Fruit fly (Drosophila melanogaster) whole organism, embryonic: ENCODE data around the gene KFase.

Experiments
- C15 ChIP-seq: fragments of 200-800 bp; sonication (Bioruptor generic); IDR thresholded peaks from 3 replicates; pipeline ENCODE4 v1.3.6; 2022; ENCODE audit warnings: missing biosample characterization, missing genetic modification characterization
- CG10274 ChIP-seq: fragments of 200-800 bp; sonication (Bioruptor generic); optimal IDR thresholded peaks from 3 replicates; lab custom pipeline; 2017; ENCODE audit warnings: missing biosample characterization, mild to moderate bottlenecking, missing genetic modification characterization
- CG11695 ChIP-seq: fragments of 200-800 bp; sonication (Bioruptor generic); IDR thresholded peaks from 3 replicates; pipeline ENCODE4 v1.3.6; 2022; ENCODE audit warnings: missing biosample characterization, missing genetic modification characterization
- CG12659 ChIP-seq: fragments of 200-800 bp; sonication (Bioruptor generic); optimal IDR thresholded peaks from 3 replicates; lab custom pipeline; 2017; ENCODE audit warnings: mild to moderate bottlenecking, missing biosample characterization, missing genetic modification reagents, missing genetic modification characterization
- CG14050 ChIP-seq: fragments of 200-800 bp; sonication (Bioruptor generic); IDR thresholded peaks from 3 replicates; pipeline ENCODE4 v1.3.6; 2022; ENCODE audit warnings: missing biosample characterization, missing genetic modification characterization
- CG17568 ChIP-seq: fragments of 200-800 bp; sonication (Bioruptor generic); optimal IDR thresholded peaks from 2 replicates; lab custom pipeline; 2018; ENCODE audit warnings: missing biosample characterization, mild to moderate bottlenecking, missing genetic modification characterization, moderate library complexity
- CG17829 ChIP-seq: fragments of 200-800 bp; optimal IDR thresholded peaks from 2 replicates; lab custom pipeline; 2019; ENCODE audit warnings: missing biosample characterization, mild to moderate bottlenecking, missing genetic modification characterization, moderate library complexity
- CG1832 ChIP-seq: fragments of 200-800 bp; sonication (Bioruptor generic); optimal IDR thresholded peaks from 2 replicates; lab custom pipeline; 2017; ENCODE audit warnings: missing biosample characterization, mild to moderate bottlenecking, missing genetic modification characterization, inconsistent platforms
- CG18599 ChIP-seq: fragments of 200-800 bp; sonication (Bioruptor generic); optimal IDR thresholded peaks from 3 replicates; lab custom pipeline; 2017; ENCODE audit warnings: missing biosample characterization, missing genetic modification characterization, mild to moderate bottlenecking, moderate library complexity, missing genetic modification reagents
- CG2678 ChIP-seq: fragments of 200-800 bp; sonication (Bioruptor generic); optimal IDR thresholded peaks from 3 replicates; lab custom pipeline; 2019; ENCODE audit warnings: missing biosample characterization, mild to moderate bottlenecking, missing genetic modification characterization, moderate library complexity
- CG34422 ChIP-seq: fragments of 200-800 bp; sonication (Bioruptor generic); IDR thresholded peaks from 3 replicates; pipeline ENCODE4 v1.3.6; 2022; ENCODE audit warnings: missing biosample characterization, missing genetic modification characterization
- CG3847 ChIP-seq: fragments of 200-800 bp; sonication (Bioruptor generic); IDR thresholded peaks from 2 replicates; pipeline ENCODE4 v1.3.6; 2022; ENCODE audit warnings: missing biosample characterization, missing genetic modification characterization
- CG4707 ChIP-seq: fragments of 200-800 bp; sonication (Bioruptor generic); optimal IDR thresholded peaks from 2 replicates; lab custom pipeline; 2018; ENCODE audit warnings: missing biosample characterization, mild to moderate bottlenecking, missing genetic modification characterization, moderate library complexity
- CG4730 ChIP-seq: fragments of 200-800 bp; sonication (Bioruptor generic); IDR thresholded peaks from 2 replicates; pipeline ENCODE4 v1.3.6; 2022; ENCODE audit warnings: missing biosample characterization, missing genetic modification characterization
- CG4820 ChIP-seq: fragments of 200-800 bp; sonication (Bioruptor generic); optimal IDR thresholded peaks from 3 replicates; lab custom pipeline; 2016; ENCODE audit warnings: missing biosample characterization, missing genetic modification characterization
- CG5953 ChIP-seq: fragments of 200-800 bp; sonication (Bioruptor generic); IDR thresholded peaks from 2 replicates; pipeline ENCODE4 v1.3.6; 2022; ENCODE audit warnings: missing biosample characterization, missing genetic modification characterization
- CG6689 ChIP-seq: fragments of 200-800 bp; sonication (Bioruptor generic); IDR thresholded peaks from 2 replicates; pipeline ENCODE4 v1.3.6; 2022; ENCODE audit warnings: missing biosample characterization, missing genetic modification characterization
- CG6854 ChIP-seq: fragments of 200-800 bp; sonication (Bioruptor generic); optimal IDR thresholded peaks from 3 replicates; lab custom pipeline; 2017; ENCODE audit warnings: missing biosample characterization, mild to moderate bottlenecking, missing genetic modification characterization
- CG7928 ChIP-seq: fragments of 200-800 bp; sonication (Bioruptor generic); optimal IDR thresholded peaks from 2 replicates; lab custom pipeline; 2017; ENCODE audit warnings: missing biosample characterization, mild to moderate bottlenecking, missing genetic modification characterization
- CG8944 ChIP-seq: fragments of 200-800 bp; sonication (Bioruptor generic); optimal IDR thresholded peaks from 3 replicates; lab custom pipeline; 2016; ENCODE audit warnings: missing biosample characterization, missing genetic modification characterization
- CG9727 ChIP-seq: fragments of 200-800 bp; sonication (Bioruptor generic); optimal IDR thresholded peaks from 3 replicates; lab custom pipeline; 2017; ENCODE audit warnings: missing biosample characterization, mild to moderate bottlenecking, missing genetic modification characterization
- Dip2 ChIP-seq: fragments of 200-800 bp; sonication (Bioruptor generic); IDR thresholded peaks from 2 replicates; pipeline ENCODE4 v1.3.6; 2022; ENCODE audit warnings: missing biosample characterization, missing genetic modification characterization
- Ets65A ChIP-seq: fragments of 200-800 bp; sonication (Bioruptor generic); peaks from one replicate; lab custom pipeline; 2016; ENCODE audit warnings: missing biosample characterization, missing genetic modification characterization
- GATAe ChIP-seq: fragments of 200-800 bp; sonication (Bioruptor generic); conservative IDR thresholded peaks from 2 replicates; pipeline ENCODE4 v1.3.6; 2022; ENCODE audit warnings: missing biosample characterization, missing genetic modification characterization
- Gsc ChIP-seq: fragments of 200-800 bp; sonication (Bioruptor generic); IDR thresholded peaks from 2 replicates; pipeline ENCODE4 v1.3.6; 2022; ENCODE audit warnings: missing biosample characterization, missing genetic modification characterization
- Hey ChIP-seq: fragments of 200-800 bp; sonication (Bioruptor generic); optimal IDR thresholded peaks from 3 replicates; lab custom pipeline; 2018; ENCODE audit warnings: missing biosample characterization, mild to moderate bottlenecking, missing genetic modification characterization
- Hr78 ChIP-seq, 2 experiments: fragments of 200-800 bp in 1 of 2; fragments of >200 bp in 1 of 2; sonication (Bioruptor generic) in 1 of 2; optimal IDR thresholded peaks; 2 replicates each; lab custom pipeline; 2017 to 2019; ENCODE audit warnings: missing biosample characterization in 2 of 2, missing genetic modification characterization in 2 of 2, mild to moderate bottlenecking in 1 of 2, moderate library complexity in 1 of 2
- Max ChIP-seq: fragments of 200-800 bp; sonication (Bioruptor generic); optimal IDR thresholded peaks from 2 replicates; lab custom pipeline; 2016; ENCODE audit warnings: missing biosample characterization, mild to moderate bottlenecking, missing genetic modification characterization
- Stat92E ChIP-seq, 3 experiments: fragments of >200 bp in 2 of 3; fragments of 200-800 bp in 1 of 3; sonication (Bioruptor generic) in 1 of 3; optimal IDR thresholded peaks; 2 replicates each; lab custom pipeline; 2017 to 2019; ENCODE audit warnings: missing biosample characterization in 3 of 3, missing genetic modification characterization in 3 of 3, mild to moderate bottlenecking in 1 of 3, moderate library complexity in 1 of 3
- ash1 ChIP-seq: fragments of 200-800 bp; sonication (Bioruptor generic); optimal IDR thresholded peaks from 2 replicates; lab custom pipeline; 2018; ENCODE audit warnings: missing biosample characterization, mild to moderate bottlenecking, missing genetic modification characterization
- az2 ChIP-seq: fragments of 200-800 bp; sonication (Bioruptor generic); optimal IDR thresholded peaks from 3 replicates; lab custom pipeline; 2016; ENCODE audit warnings: missing biosample characterization, missing genetic modification characterization
- br ChIP-seq: fragments of >200 bp; optimal IDR thresholded peaks from 2 replicates; lab custom pipeline; 2017
- bsh ChIP-seq, 2 experiments: fragments of 200-800 bp; sonication (Bioruptor generic); optimal IDR thresholded peaks; 2 replicates each; lab custom pipeline; 2017 to 2018; ENCODE audit warnings: mild to moderate bottlenecking in 2 of 2, missing biosample characterization in 2 of 2, missing genetic modification characterization in 2 of 2, moderate library complexity in 1 of 2
- caup ChIP-seq: fragments of 200-800 bp; sonication (Bioruptor generic); optimal IDR thresholded peaks from 3 replicates; lab custom pipeline; 2017; ENCODE audit warnings: missing biosample characterization, mild to moderate bottlenecking, missing genetic modification characterization, moderate library complexity; ENCODE audit not compliant: severe bottlenecking
- dm ChIP-seq: fragments of 200-800 bp; sonication (Bioruptor generic); optimal IDR thresholded peaks from 3 replicates; lab custom pipeline; 2016; ENCODE audit warnings: missing biosample characterization, missing genetic modification characterization
- dmrt99B ChIP-seq: fragments of 200-800 bp; sonication (Bioruptor generic); optimal IDR thresholded peaks from 2 replicates; lab custom pipeline; 2018; ENCODE audit warnings: missing biosample characterization, mild to moderate bottlenecking, missing genetic modification characterization, moderate library complexity
- eyg ChIP-seq: fragments of 200-800 bp; sonication (Bioruptor generic); optimal IDR thresholded peaks from 3 replicates; lab custom pipeline; 2016; ENCODE audit warnings: missing biosample characterization, missing genetic modification characterization
- fd96Cb ChIP-seq: fragments of 200-800 bp; sonication (Bioruptor generic); optimal IDR thresholded peaks from 2 replicates; lab custom pipeline; 2018; ENCODE audit warnings: missing biosample characterization, mild to moderate bottlenecking, missing genetic modification characterization, moderate library complexity
- gcm2 ChIP-seq: fragments of 200-800 bp; sonication (Bioruptor generic); optimal IDR thresholded peaks from 2 replicates; lab custom pipeline; 2016; ENCODE audit warnings: missing biosample characterization, missing genetic modification characterization
- gsb-n ChIP-seq: fragments of 200-800 bp; sonication (Bioruptor generic); optimal IDR thresholded peaks from 3 replicates; lab custom pipeline; 2018; ENCODE audit warnings: missing biosample characterization, mild to moderate bottlenecking, missing genetic modification characterization
- nom ChIP-seq: fragments of 200-800 bp; sonication (Bioruptor generic); optimal IDR thresholded peaks from 2 replicates; lab custom pipeline; 2017; ENCODE audit warnings: missing biosample characterization, missing genetic modification characterization, mild to moderate bottlenecking, moderate library complexity, missing genetic modification reagents
- onecut ChIP-seq: fragments of 200-800 bp; sonication (Bioruptor generic); IDR thresholded peaks from 2 replicates; pipeline ENCODE4 v1.3.6; 2022; ENCODE audit warnings: missing biosample characterization, missing genetic modification characterization
- pnt ChIP-seq: fragments of 200-800 bp; sonication (Bioruptor generic); optimal IDR thresholded peaks from 3 replicates; lab custom pipeline; 2016; ENCODE audit warnings: missing biosample characterization, missing genetic modification characterization
- ro ChIP-seq: fragments of 200-800 bp; sonication (Bioruptor generic); IDR thresholded peaks from 2 replicates; pipeline ENCODE4 v1.3.6; 2022; ENCODE audit warnings: missing biosample characterization, missing genetic modification characterization
- run ChIP-seq: fragments of 200-800 bp; sonication (Bioruptor generic); optimal IDR thresholded peaks from 3 replicates; lab custom pipeline; 2018; ENCODE audit warnings: missing biosample characterization, mild to moderate bottlenecking, missing genetic modification characterization
- sim ChIP-seq: fragments of 200-800 bp; sonication (Bioruptor generic); IDR thresholded peaks from 2 replicates; pipeline ENCODE4 v1.3.6; 2022; ENCODE audit warnings: missing biosample characterization, missing genetic modification characterization
- stc ChIP-seq: fragments of 200-800 bp; sonication (Bioruptor generic); IDR thresholded peaks from 2 replicates; pipeline ENCODE4 v1.3.6; 2022; ENCODE audit warnings: missing biosample characterization, missing genetic modification characterization
- tll ChIP-seq, 2 experiments: fragments of 200-800 bp in 1 of 2; fragments of >200 bp in 1 of 2; sonication (Bioruptor generic) in 1 of 2; optimal IDR thresholded peaks; 2 replicates each; lab custom pipeline; 2017 to 2019; ENCODE audit warnings: missing biosample characterization in 2 of 2, missing genetic modification characterization in 2 of 2, mild to moderate bottlenecking in 1 of 2, moderate library complexity in 1 of 2
- toy ChIP-seq: fragments of 200-800 bp; sonication (Bioruptor generic); IDR thresholded peaks from 2 replicates; pipeline ENCODE4 v1.3.6; 2022; ENCODE audit warnings: missing biosample characterization, missing genetic modification characterization
- trem ChIP-seq: fragments of 200-800 bp; optimal IDR thresholded peaks from 3 replicates; lab custom pipeline; 2019; ENCODE audit warnings: missing biosample characterization, mild to moderate bottlenecking, missing genetic modification characterization, moderate library complexity
- zen2 ChIP-seq: fragments of 200-800 bp; sonication (Bioruptor generic); IDR thresholded peaks from 3 replicates; pipeline ENCODE4 v1.3.6; 2022; ENCODE audit warnings: missing biosample characterization, missing genetic modification characterization; ENCODE audit not compliant: partially characterized antibody
- zf30C ChIP-seq: fragments of 200-800 bp; sonication (Bioruptor generic); optimal IDR thresholded peaks from 3 replicates; lab custom pipeline; 2018; ENCODE audit warnings: missing biosample characterization, mild to moderate bottlenecking, missing genetic modification characterization

Gene KFase

dm6 chr2L:6508666-6509065 is 20.1 kb upstream of the KFase start (continued):
- TF ChIP-seq CG1832 (GFP tag; lab: Kevin White, UChicago) (no peak), trem (no peak), GATAe (GFP tag; lab: Robert Waterston, UW) (no peak), pnt (GFP tag; lab: Kevin White, UChicago) (no peak), run (tag; lab: Kevin White, UChicago) (no peak), ash1 (GFP tag; lab: Kevin White, UChicago) (no peak), CG18599 (GFP tag; lab: Kevin White, UChicago) (no peak), CG9727 (GFP tag; lab: Kevin White, UChicago) (peak; percentile 10), CG4820 (GFP tag; lab: Kevin White, UChicago) (no peak), sim (no peak), Max (GFP tag; lab: Kevin White, UChicago) (no peak), CG6854 (GFP tag; lab: Kevin White, UChicago) (no peak), fd96Cb (tag; lab: Kevin White, UChicago) (peak; percentile 19), CG10274 (GFP tag; lab: Kevin White, UChicago) (no peak), zf30C (peak; percentile 3), C15 (GFP tag; lab: Robert Waterston, UW) (no peak), dmrt99B (peak; percentile 55), toy (GFP tag; lab: Robert Waterston, UW) (no peak), gsb-n (tag; lab: Kevin White, UChicago) (no peak), br (no peak), CG17568 (GFP tag; lab: Kevin White, UChicago) (no peak), CG11695 (no peak), Hr78 (GFP tag; optimal IDR thresholded peaks at IDR 0.05; lab: Kevin White, UChicago) (no peak), CG5953 (GFP tag; lab: Robert Waterston, UW) (no peak), zen2 (GFP tag; lab: Robert Waterston, UW) (no peak), stc (GFP tag; lab: Robert Waterston, UW) (no peak), ro (GFP tag; lab: Robert Waterston, UW) (no peak), CG6689 (no peak), onecut (GFP tag; lab: Robert Waterston, UW) (no peak), CG4707 (GFP tag; lab: Kevin White, UChicago) (no peak), CG12659 (GFP tag; lab: Kevin White, UChicago) (no peak), Stat92E (GFP tag; optimal IDR thresholded peaks at IDR 0.05; lab: Kevin White, UChicago) (no peak), caup (GFP tag; lab: Kevin White, UChicago) (no peak), CG7928 (GFP tag; lab: Kevin White, UChicago) (no peak), CG34422 (GFP tag; lab: Robert Waterston, UW) (no peak), CG2678 (tag; lab: Kevin White, UChicago) (peak; percentile 40), Dip2 (no peak), CG3847 (GFP tag; lab: Robert Waterston, UW) (no peak), az2 (GFP tag; lab: Kevin White, UChicago) (peak; percentile 29), Gsc (GFP tag; lab: Robert Waterston, UW) (no peak), bsh (GFP tag; optimal IDR thresholded peaks at IDR 0.05; lab: Kevin White, UChicago) (peak in 1 of 2 experiments; percentile 44), Ets65A (GFP tag; lab: Kevin White, UChicago) (no peak), tll (GFP tag; optimal IDR thresholded peaks at IDR 0.05; lab: Kevin White, UChicago) (no peak), CG8944 (GFP tag; lab: Kevin White, UChicago) (no peak), CG4730 (GFP tag; lab: Robert Waterston, UW) (no peak), CG17829 (tag; lab: Kevin White, UChicago) (peak; percentile 16), gcm2 (GFP tag; lab: Kevin White, UChicago) (no peak), Hey (tag; lab: Kevin White, UChicago) (no peak), nom (GFP tag; lab: Kevin White, UChicago) (no peak), eyg (GFP tag; lab: Kevin White, UChicago) (no peak), dm (GFP tag; lab: Kevin White, UChicago) (no peak), CG14050 (no peak)
